Worm (Caenorhabditis elegans) whole organism, L4/young adult: ENCODE results near the gene T25F10.1.

Experiments used
- W03F9.2 ChIP-seq: fragments of 150-350 bp; optimal IDR thresholded peaks from 2 replicates; lab custom pipeline; 2014; ENCODE audit warnings: missing biosample characterization, missing genetic modification characterization
- dao-5 ChIP-seq: sonication (generic microtip); optimal IDR thresholded peaks from 2 replicates; lab custom pipeline; 2016; ENCODE audit warnings: missing genotype, missing genetic modification characterization, moderate library complexity, missing compliant biosample characterization
- him-1 ChIP-seq: sonication (generic microtip); optimal IDR thresholded peaks from 2 replicates; lab custom pipeline; 2016; ENCODE audit warnings: missing genotype, missing genetic modification reagents, missing genetic modification characterization, missing compliant biosample characterization

- no peak for TF ChIP-seq dao-5
- TF ChIP-seq him-1 (tag; lab: Kevin White, UChicago) = no peak
- no peak for TF ChIP-seq W03F9.2 (tag; lab: Kevin White, UChicago)
Observed at ce11 chrV:6762361-6762760, 5.9 kb upstream of the T25F10.1 start, which contains the start of gene T25F10.4.
